ENCODE assay signal across 2 fruit fly cellular contexts in genomic region chr3L:3396056-3396455, dm6.
TF ChIP-seq lines count a peak whose summit lies in the region.

No protein-coding gene starts in this region.

TF ChIP-seq in whole organism, embryonic, 481 proteins besides CTCF, POLR2A, EP300 and RAD21 (continued from another document and continues in another):
- TF ChIP-seq caup (GFP tag; optimal IDR thresholded peaks at IDR 0.05; lab: Kevin White, UChicago; ENCODE audit: severe bottlenecking) (peak; percentile 22), chinmo (GFP tag; IDR thresholded peaks at IDR 0.05; lab: Robert Waterston, UW; ENCODE audit: partially characterized antibody) (no peak), Stat92E (GFP tag; optimal IDR thresholded peaks at IDR 0.05; lab: Kevin White, UChicago) (peak in 1 of 3 experiments; percentile 97), lbe (GFP tag; optimal IDR thresholded peaks at IDR 0.05; lab: Kevin White, UChicago) (no peak), CG7372 (GFP tag; IDR thresholded peaks at IDR 0.05; lab: Robert Waterston, UW) (peak; percentile 51; the same call in 1 of the 2 replicates), pan (optimal IDR thresholded peaks at IDR 0.05; lab: Kevin White, UChicago) (no peak), pan (GFP tag; optimal IDR thresholded peaks at IDR 0.05 in 1 of 2, IDR thresholded peaks at IDR 0.05 in 1 of 2) (peak in 1 of 2 experiments; percentile 70), aop (GFP tag; IDR thresholded peaks at IDR 0.05; lab: Robert Waterston, UW) (no peak), HLH3B (GFP tag; IDR thresholded peaks at IDR 0.05; lab: Robert Waterston, UW) (peak; percentile 86), tap (tag; optimal IDR thresholded peaks at IDR 0.05; lab: Kevin White, UChicago) (peak; percentile 89), btn (GFP tag; optimal IDR thresholded peaks at IDR 0.05; lab: Kevin White, UChicago) (peak; percentile 71), CkIIα-i1 (GFP tag; IDR thresholded peaks at IDR 0.05; lab: Robert Waterston, UW) (no peak), gt (GFP tag; IDR thresholded peaks at IDR 0.05; lab: Robert Waterston, UW) (peak; percentile 63; the same call in 1 of the 2 replicates), CG12219 (GFP tag; optimal IDR thresholded peaks at IDR 0.05; lab: Kevin White, UChicago) (peak; percentile 75), oc (tag; optimal IDR thresholded peaks at IDR 0.05; lab: Kevin White, UChicago) (peak; percentile 93), Ada2b (GFP tag; IDR thresholded peaks at IDR 0.05; lab: Robert Waterston, UW) (peak; percentile 62), chm (GFP tag; IDR thresholded peaks at IDR 0.05; lab: Robert Waterston, UW) (peak; percentile 86), sim (GFP tag; IDR thresholded peaks at IDR 0.05; lab: Robert Waterston, UW) (peak; percentile 86), HHEX (GFP tag; optimal IDR thresholded peaks at IDR 0.05; lab: Kevin White, UChicago) (peak; percentile 78), CG15479 (GFP tag; optimal IDR thresholded peaks at IDR 0.05; lab: Kevin White, UChicago) (no peak), CG31441 (GFP tag; IDR thresholded peaks at IDR 0.05; lab: Robert Waterston, UW) (peak; percentile 96), gro (GFP tag; optimal IDR thresholded peaks at IDR 0.05; lab: Kevin White, UChicago) (no peak), ash1 (GFP tag; optimal IDR thresholded peaks at IDR 0.05; lab: Kevin White, UChicago) (no peak), CG18764 (GFP tag; optimal IDR thresholded peaks at IDR 0.05; lab: Kevin White, UChicago) (peak; percentile 81), B-H1 (GFP tag; IDR thresholded peaks at IDR 0.05; lab: Robert Waterston, UW) (peak; percentile 56), Scr (GFP tag; IDR thresholded peaks at IDR 0.05; lab: Robert Waterston, UW; ENCODE audit: partially characterized antibody) (no peak), dan (GFP tag; IDR thresholded peaks at IDR 0.05; lab: Robert Waterston, UW) (peak; percentile 68; the same call in 1 of the 2 replicates), B-H2 (GFP tag; optimal IDR thresholded peaks at IDR 0.05; lab: Kevin White, UChicago) (no peak), CG18619 (GFP tag; optimal IDR thresholded peaks at IDR 0.05; lab: Kevin White, UChicago) (peak; percentile 71), YL-1 (GFP tag; optimal IDR thresholded peaks at IDR 0.05; lab: Kevin White, UChicago) (peak; percentile 46), CG3847 (GFP tag; IDR thresholded peaks at IDR 0.05; lab: Robert Waterston, UW) (0 out of 2 replicates have a peak, but pooled peaks have one; percentile 29), wek (GFP tag; optimal IDR thresholded peaks at IDR 0.05; lab: Kevin White, UChicago) (peak; percentile 43), Max (GFP tag; optimal IDR thresholded peaks at IDR 0.05; lab: Kevin White, UChicago) (peak; percentile 77), seq (GFP tag; IDR thresholded peaks at IDR 0.05; lab: Robert Waterston, UW) (peak; percentile 39; the same call in 1 of the 2 replicates), CG6272 (GFP tag; IDR thresholded peaks at IDR 0.05; lab: Robert Waterston, UW) (peak; percentile 69), otp (GFP tag; IDR thresholded peaks at IDR 0.05; lab: Robert Waterston, UW) (peak; percentile 90), CG10654 (GFP tag; optimal IDR thresholded peaks at IDR 0.05; lab: Kevin White, UChicago) (peak; percentile 86), Hr39 (optimal IDR thresholded peaks at IDR 0.05; lab: Kevin White, UChicago) (no peak), CG8765 (GFP tag; IDR thresholded peaks at IDR 0.05; lab: Robert Waterston, UW) (peak; percentile 72), dpn (GFP tag; optimal IDR thresholded peaks at IDR 0.05; lab: Kevin White, UChicago) (peak; percentile 74 to 84), onecut (GFP tag; IDR thresholded peaks at IDR 0.05; lab: Robert Waterston, UW) (peak; percentile 83), usp (GFP tag; optimal IDR thresholded peaks at IDR 0.05; lab: Kevin White, UChicago) (no peak), CG8924 (tag; optimal IDR thresholded peaks at IDR 0.05; lab: Kevin White, UChicago) (peak; percentile 93), Trl (optimal IDR thresholded peaks at IDR 0.05; lab: Kevin White, UChicago) (no peak), Trl (GFP tag; optimal IDR thresholded peaks at IDR 0.05; lab: Kevin White, UChicago) (peak; percentile 75), Doc2 (GFP tag; IDR thresholded peaks at IDR 0.05; lab: Robert Waterston, UW) (no peak), Myb (GFP tag; optimal IDR thresholded peaks at IDR 0.05; lab: Kevin White, UChicago) (peak; percentile 16), NC2β (GFP tag; optimal IDR thresholded peaks at IDR 0.05; lab: Kevin White, UChicago) (peak; percentile 86), unpg (GFP tag; optimal IDR thresholded peaks at IDR 0.05; lab: Kevin White, UChicago) (peak; percentile 92), CG32767 (GFP tag; IDR thresholded peaks at IDR 0.05; lab: Robert Waterston, UW) (peak; percentile 85), sens-2 (GFP tag; IDR thresholded peaks at IDR 0.05; lab: Robert Waterston, UW) (peak; percentile 84), CG11695 (GFP tag; IDR thresholded peaks at IDR 0.05; lab: Robert Waterston, UW) (peak; percentile 75; the same call in 2 of the 3 replicates), nerfin-1 (tag; optimal IDR thresholded peaks at IDR 0.05; lab: Kevin White, UChicago) (peak; percentile 93), gsb-n (tag; optimal IDR thresholded peaks at IDR 0.05; lab: Kevin White, UChicago) (peak; percentile 93), CG2202 (tag; optimal IDR thresholded peaks at IDR 0.05; lab: Kevin White, UChicago) (peak; percentile 96), CG2678 (tag; optimal IDR thresholded peaks at IDR 0.05; lab: Kevin White, UChicago) (peak; percentile 92), gem (tag; optimal IDR thresholded peaks at IDR 0.05; lab: Kevin White, UChicago) (peak; percentile 94), CG9817 (tag; optimal IDR thresholded peaks at IDR 0.05; lab: Kevin White, UChicago) (peak; percentile 71), CG2712 (tag; optimal IDR thresholded peaks at IDR 0.05; lab: Kevin White, UChicago) (peak; percentile 98), Xbp1 (GFP tag; optimal IDR thresholded peaks at IDR 0.05; lab: Kevin White, UChicago) (peak; percentile 86), dati (GFP tag; IDR thresholded peaks at IDR 0.05; lab: Robert Waterston, UW) (no peak; the same call in 1 of the 2 replicates), sisA (GFP tag; IDR thresholded peaks at IDR 0.05; lab: Robert Waterston, UW) (peak; percentile 88), h (optimal IDR thresholded peaks at IDR 0.05; lab: Kevin White, UChicago) (no peak), Hmx (GFP tag; optimal IDR thresholded peaks at IDR 0.05; lab: Kevin White, UChicago) (no peak), vnd (GFP tag; IDR thresholded peaks at IDR 0.05; lab: Robert Waterston, UW; ENCODE audit: partially characterized antibody) (no peak)

TF ChIP-seq in whole organism, prepupa, 60 proteins besides CTCF, POLR2A, EP300 and RAD21 (continued from another document):
- TF ChIP-seq CG1621 (tag; optimal IDR thresholded peaks at IDR 0.05; lab: Kevin White, UChicago) (peak; percentile 73), CG16779 (tag; optimal IDR thresholded peaks at IDR 0.05; lab: Kevin White, UChicago) (peak; percentile 84), CG15336 (GFP tag; IDR thresholded peaks at IDR 0.05; lab: Robert Waterston, UW) (peak; percentile 94), CG8319 (GFP tag; optimal IDR thresholded peaks at IDR 0.05; lab: Kevin White, UChicago) (peak; percentile 73), Blimp-1 (GFP tag; optimal IDR thresholded peaks at IDR 0.05; lab: Kevin White, UChicago) (peak; percentile 62), Ets96B (tag; optimal IDR thresholded peaks at IDR 0.05; lab: Kevin White, UChicago) (peak; percentile 88), topi (GFP tag; optimal IDR thresholded peaks at IDR 0.05; lab: Kevin White, UChicago) (peak; percentile 80), Eip93F (GFP tag; optimal IDR thresholded peaks at IDR 0.05; lab: Kevin White, UChicago) (no peak), CG8632 (GFP tag; optimal IDR thresholded peaks at IDR 0.05; lab: Kevin White, UChicago) (peak; percentile 84), Sox15 (GFP tag; optimal IDR thresholded peaks at IDR 0.05; lab: Kevin White, UChicago) (peak; percentile 59), Sox14 (GFP tag; optimal IDR thresholded peaks at IDR 0.05; lab: Kevin White, UChicago) (peak; percentile 87), CG11902 (GFP tag; optimal IDR thresholded peaks at IDR 0.05; lab: Kevin White, UChicago) (peak; percentile 38), OdsH (GFP tag; optimal IDR thresholded peaks at IDR 0.05; lab: Kevin White, UChicago) (peak; percentile 89), CG7368 (GFP tag; optimal IDR thresholded peaks at IDR 0.05; lab: Kevin White, UChicago) (peak; percentile 68), acj6 (GFP tag; optimal IDR thresholded peaks at IDR 0.05; lab: Kevin White, UChicago) (peak; percentile 87), CG31627 (GFP tag; optimal IDR thresholded peaks at IDR 0.05; lab: Kevin White, UChicago) (peak; percentile 68), ss (GFP tag; optimal IDR thresholded peaks at IDR 0.05; lab: Kevin White, UChicago) (peak; percentile 71 to 84), CG6163 (GFP tag; IDR thresholded peaks at IDR 0.05; lab: Robert Waterston, UW) (peak; percentile 93), Smox (GFP tag; optimal IDR thresholded peaks at IDR 0.05; lab: Kevin White, UChicago) (peak; percentile 70), CG3919 (GFP tag; optimal IDR thresholded peaks at IDR 0.05; lab: Kevin White, UChicago) (peak; percentile 89), salr (GFP tag; optimal IDR thresholded peaks at IDR 0.05; lab: Kevin White, UChicago) (peak; percentile 66 to 87), eg (GFP tag; IDR thresholded peaks at IDR 0.05; lab: Robert Waterston, UW) (peak; percentile 92), Hr38 (GFP tag; optimal IDR thresholded peaks at IDR 0.05; lab: Kevin White, UChicago) (no peak), CG10631 (GFP tag; optimal IDR thresholded peaks at IDR 0.05; lab: Kevin White, UChicago) (peak; percentile 88), achi (GFP tag; optimal IDR thresholded peaks at IDR 0.05; lab: Kevin White, UChicago) (peak; percentile 89), Hr4 (GFP tag; optimal IDR thresholded peaks at IDR 0.05; lab: Kevin White, UChicago) (peak; percentile 90), fd85E (GFP tag; optimal IDR thresholded peaks at IDR 0.05; lab: Kevin White, UChicago) (peak; percentile 22), cyc (GFP tag; optimal IDR thresholded peaks at IDR 0.05; lab: Kevin White, UChicago) (peak; percentile 75), CG9139 (GFP tag; optimal IDR thresholded peaks at IDR 0.05; lab: Kevin White, UChicago) (peak; percentile 67), spab (GFP tag; optimal IDR thresholded peaks at IDR 0.05; lab: Kevin White, UChicago) (peak; percentile 84), Ets21C (GFP tag; optimal IDR thresholded peaks at IDR 0.05; lab: Kevin White, UChicago) (peak; percentile 58), Met (GFP tag; optimal IDR thresholded peaks at IDR 0.05; lab: Kevin White, UChicago) (peak; percentile 79), lz (GFP tag; optimal IDR thresholded peaks at IDR 0.05; lab: Kevin White, UChicago) (peak; percentile 73), Eip78C (GFP tag; lab: Kevin White, UChicago) (peak; percentile 97), CG3032 (tag; optimal IDR thresholded peaks at IDR 0.05; lab: Kevin White, UChicago) (peak; percentile 93), CG8119 (GFP tag; IDR thresholded peaks at IDR 0.05; lab: Robert Waterston, UW) (peak; percentile 92), net (GFP tag; optimal IDR thresholded peaks at IDR 0.05; lab: Kevin White, UChicago) (peak; percentile 84), svp (GFP tag; lab: Kevin White, UChicago) (peak; percentile 85)
TF ChIP-seq in whole organism, prepupa: peak in this region for 58.
